Fruit fly (Drosophila melanogaster) whole organism, wandering third instar larva: ENCODE measurements around the gene CycH.

ENCODE experiments used
- Abd-B ChIP-seq: fragments of >200 bp; optimal IDR thresholded peaks from 2 replicates; lab custom pipeline; 2017; ENCODE audit warnings: missing biosample characterization, missing genetic modification characterization
- CG32264 ChIP-seq: fragments of 200-800 bp; sonication (Bioruptor generic); optimal IDR thresholded peaks from 2 replicates; lab custom pipeline; 2016; ENCODE audit warnings: missing biosample characterization, missing genetic modification characterization
- CG9705 ChIP-seq: fragments of 200-800 bp; sonication (Bioruptor generic); optimal IDR thresholded peaks from 2 replicates; lab custom pipeline; 2018; ENCODE audit warnings: missing biosample characterization, mild to moderate bottlenecking, missing genetic modification characterization
- CrebA ChIP-seq: fragments of 200-800 bp; sonication (Bioruptor generic); optimal IDR thresholded peaks from 2 replicates; lab custom pipeline; 2016; ENCODE audit warnings: missing biosample characterization, mild to moderate bottlenecking, missing genetic modification characterization, borderline replicate concordance
- Dfd ChIP-seq: fragments of >200 bp; optimal IDR thresholded peaks from 2 replicates; lab custom pipeline; 2017; ENCODE audit warnings: missing biosample characterization, missing genetic modification characterization
- HLH106 ChIP-seq: fragments of 200-800 bp; optimal IDR thresholded peaks from 3 replicates; lab custom pipeline; 2019; ENCODE audit warnings: missing biosample characterization, mild to moderate bottlenecking, missing genetic modification characterization, moderate library complexity
- Hnf4 ChIP-seq: fragments of 200-800 bp; sonication (Bioruptor generic); optimal IDR thresholded peaks from 2 replicates; lab custom pipeline; 2016; ENCODE audit warnings: missing biosample characterization, mild to moderate bottlenecking, missing genetic modification characterization
- Hr78 ChIP-seq: fragments of >200 bp; optimal IDR thresholded peaks from 2 replicates; lab custom pipeline; 2017; ENCODE audit warnings: missing biosample characterization, missing genetic modification characterization
- Hr83 ChIP-seq: fragments of 200-300 bp; sonication (Bioruptor generic); optimal IDR thresholded peaks from 2 replicates; lab custom pipeline; 2016; ENCODE audit warnings: missing biosample characterization, mild to moderate bottlenecking, missing genetic modification characterization, moderate library complexity; ENCODE audit not compliant: poor library complexity, severe bottlenecking
- Jra ChIP-seq: sonication (Bioruptor generic); optimal IDR thresholded peaks from 2 replicates; lab custom pipeline; 2016; ENCODE audit warnings: missing biosample characterization, missing genetic modification characterization
- Mio ChIP-seq: sonication (Bioruptor generic); optimal IDR thresholded peaks from 2 replicates; lab custom pipeline; 2016; ENCODE audit warnings: missing biosample characterization, missing genetic modification characterization
- Myc ChIP-seq: fragments of >200 bp; optimal IDR thresholded peaks from 2 replicates; lab custom pipeline; 2017
- N ChIP-seq: fragments of >200 bp; optimal IDR thresholded peaks from 2 replicates; lab custom pipeline; 2018; ENCODE audit warnings: missing biosample characterization, missing external identifiers, missing genetic modification characterization
- OdsH ChIP-seq: fragments of 200-800 bp; sonication (Bioruptor generic); optimal IDR thresholded peaks from 2 replicates; lab custom pipeline; 2016; ENCODE audit warnings: missing biosample characterization, mild to moderate bottlenecking, missing genetic modification characterization
- Rel ChIP-seq, 2 experiments: fragments of 200-800 bp; sonication (Bioruptor generic) in 1 of 2; optimal IDR thresholded peaks; 2 replicates in 1 of 2; 3 replicates in 1 of 2; lab custom pipeline; 2016 to 2019; ENCODE audit warnings: mild to moderate bottlenecking in 2 of 2, missing biosample characterization in 2 of 2, missing genetic modification characterization in 2 of 2, moderate library complexity in 1 of 2
- Sp1 ChIP-seq: fragments of 200-800 bp; sonication (Bioruptor generic); optimal IDR thresholded peaks from 3 replicates; lab custom pipeline; 2019; ENCODE audit warnings: missing biosample characterization, mild to moderate bottlenecking, missing genetic modification characterization, moderate library complexity
- br ChIP-seq: fragments of 200-800 bp; sonication (Bioruptor generic); optimal IDR thresholded peaks from 2 replicates; lab custom pipeline; 2016; ENCODE audit warnings: missing biosample characterization, missing genetic modification characterization
- brk ChIP-seq: fragments of 200-800 bp; sonication (Bioruptor generic); optimal IDR thresholded peaks from 2 replicates; lab custom pipeline; 2016; ENCODE audit warnings: missing biosample characterization, mild to moderate bottlenecking, missing genetic modification characterization
- dmrt93B ChIP-seq: fragments of 200-800 bp; sonication (Bioruptor generic); optimal IDR thresholded peaks from 2 replicates; lab custom pipeline; 2018; ENCODE audit warnings: missing biosample characterization, mild to moderate bottlenecking, missing genetic modification characterization
- ey ChIP-seq: fragments of 200-800 bp; sonication (Bioruptor generic); optimal IDR thresholded peaks from 2 replicates; lab custom pipeline; 2016; ENCODE audit warnings: missing biosample characterization, missing genetic modification characterization
- foxo ChIP-seq, 2 experiments: fragments of 200-800 bp; sonication (Bioruptor generic); optimal IDR thresholded peaks; 2 replicates in 1 of 2; 3 replicates in 1 of 2; lab custom pipeline; 2016 to 2017; ENCODE audit warnings: missing biosample characterization in 2 of 2, missing genetic modification characterization in 2 of 2
- fru ChIP-seq: fragments of 200-800 bp; sonication (Bioruptor generic); optimal IDR thresholded peaks from 3 replicates; lab custom pipeline; 2016; ENCODE audit warnings: missing biosample characterization, mild to moderate bottlenecking, missing genetic modification characterization
- h ChIP-seq: fragments of 200-800 bp; sonication (Bioruptor generic); optimal IDR thresholded peaks from 3 replicates; lab custom pipeline; 2016; ENCODE audit warnings: missing biosample characterization, mild to moderate bottlenecking, missing genetic modification characterization
- jim ChIP-seq: fragments of 175-275, 200-325 bp; sonication (Bioruptor generic); optimal IDR thresholded peaks from 2 replicates; lab custom pipeline; 2016; ENCODE audit warnings: missing biosample characterization, mild to moderate bottlenecking, missing genetic modification characterization
- lola ChIP-seq: fragments of >200 bp; optimal IDR thresholded peaks from 2 replicates; lab custom pipeline; 2017; ENCODE audit warnings: missing biosample characterization, missing genetic modification characterization
- psq ChIP-seq: fragments of 200-800 bp; sonication (Bioruptor generic); optimal IDR thresholded peaks from 3 replicates; lab custom pipeline; 2017; ENCODE audit warnings: missing biosample characterization, mild to moderate bottlenecking, missing genetic modification characterization, moderate library complexity
- rgr ChIP-seq: fragments of 200-800 bp; sonication (Bioruptor generic); optimal IDR thresholded peaks from 3 replicates; lab custom pipeline; 2016; ENCODE audit warnings: missing biosample characterization, mild to moderate bottlenecking, missing genetic modification characterization
- sv ChIP-seq: fragments of 200-800 bp; sonication (Bioruptor generic); optimal IDR thresholded peaks from 3 replicates; lab custom pipeline; 2016; ENCODE audit warnings: missing biosample characterization, missing genetic modification characterization
- tai ChIP-seq: sonication (Bioruptor generic); optimal IDR thresholded peaks from 2 replicates; lab custom pipeline; 2016; ENCODE audit warnings: missing biosample characterization, missing genetic modification characterization
- usp ChIP-seq: fragments of >200 bp; optimal IDR thresholded peaks from 2 replicates; lab custom pipeline; 2017; ENCODE audit warnings: missing biosample characterization, missing genetic modification characterization
- woc ChIP-seq: sonication (Bioruptor generic); optimal IDR thresholded peaks from 2 replicates; lab custom pipeline; 2016; ENCODE audit warnings: missing biosample characterization, mild to moderate bottlenecking, missing genetic modification characterization

CycH gene

dm6 chr3L:21828177-21828589 is 6.4 kb downstream of the CycH start, which contains the start of gene CG32448:
CG32448 (minus strand) TSS chr3L:21828480.
- peak; percentile 10 for TF ChIP-seq Sp1
- no peak for TF ChIP-seq brk
- peak; percentile 76 for TF ChIP-seq woc (GFP tag; lab: Kevin White, UChicago)
- peak; percentile 52 for TF ChIP-seq h (GFP tag; lab: Kevin White, UChicago)
- no peak for TF ChIP-seq Rel (GFP tag; optimal IDR thresholded peaks at IDR 0.05; lab: Kevin White, UChicago)
- peak; percentile 54 for TF ChIP-seq Rel (tag; optimal IDR thresholded peaks at IDR 0.05; lab: Kevin White, UChicago)
- peak in 1 of 2 experiments; percentile 72 for TF ChIP-seq foxo (GFP tag; optimal IDR thresholded peaks at IDR 0.05; lab: Kevin White, UChicago)
- TF ChIP-seq tai (GFP tag; lab: Kevin White, UChicago) = no peak
- peak; percentile 57 for TF ChIP-seq fru (GFP tag; lab: Kevin White, UChicago)
- TF ChIP-seq Jra (GFP tag; lab: Kevin White, UChicago) = no peak
- peak; percentile 18 for TF ChIP-seq OdsH (GFP tag; lab: Kevin White, UChicago)
- peak; percentile 67 for TF ChIP-seq rgr (GFP tag; lab: Kevin White, UChicago)
- TF ChIP-seq br (GFP tag; lab: Kevin White, UChicago) = peak; percentile 17
- no peak for TF ChIP-seq Mio
- TF ChIP-seq sv = peak; percentile 28
- TF ChIP-seq CG9705 = peak; percentile 27
- no peak for TF ChIP-seq Abd-B (GFP tag; lab: Kevin White, UChicago)
- peak; percentile 44 for TF ChIP-seq Hr83 (GFP tag; lab: Kevin White, UChicago)
- peak; percentile 25 for TF ChIP-seq psq
- TF ChIP-seq HLH106 (tag; lab: Kevin White, UChicago) = peak; percentile 58
- TF ChIP-seq CrebA (GFP tag; lab: Kevin White, UChicago) = no peak
- TF ChIP-seq ey (GFP tag; lab: Kevin White, UChicago) = peak; percentile 75

DNA sequence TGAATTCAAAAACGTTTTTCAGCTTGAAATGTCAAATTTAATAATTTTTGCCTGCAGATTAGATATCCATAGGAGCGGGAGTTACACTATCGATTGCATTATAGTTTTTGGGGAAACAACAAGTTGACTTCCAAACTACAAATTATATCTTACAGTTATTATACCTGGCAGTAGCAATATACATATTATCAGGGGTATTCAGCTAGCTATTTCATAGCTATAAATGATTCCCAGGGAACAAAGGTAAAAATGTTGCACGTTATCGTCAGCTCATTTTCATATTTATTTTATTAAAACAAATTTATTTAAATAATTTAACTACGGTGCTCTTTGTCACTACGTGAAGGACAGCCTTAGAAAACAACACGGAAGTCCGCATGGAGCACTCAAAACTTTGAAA is 8.3 kb downstream of the CycH start:
- no peak for TF ChIP-seq brk
- no peak for TF ChIP-seq tai (GFP tag; lab: Kevin White, UChicago)
- TF ChIP-seq dmrt93B = no peak
- TF ChIP-seq Hr78 = no peak
- TF ChIP-seq Dfd = no peak
- no peak for TF ChIP-seq woc (GFP tag; lab: Kevin White, UChicago)
- TF ChIP-seq CG9705 = no peak
- no peak for TF ChIP-seq N
- no peak for TF ChIP-seq lola
- no peak for TF ChIP-seq sv
- no peak for TF ChIP-seq Mio

- TF ChIP-seq CG32264 (GFP tag; lab: Kevin White, UChicago) = no peak
- no peak for TF ChIP-seq Rel (GFP tag; optimal IDR thresholded peaks at IDR 0.05; lab: Kevin White, UChicago)
- TF ChIP-seq Rel (tag; optimal IDR thresholded peaks at IDR 0.05; lab: Kevin White, UChicago) = peak; percentile 64
- no peak for TF ChIP-seq Dfd
- peak; percentile 57 for TF ChIP-seq sv
- no peak for TF ChIP-seq lola
- TF ChIP-seq Hr83 (GFP tag; lab: Kevin White, UChicago) = peak; percentile 90
- TF ChIP-seq N = peak; percentile 26
- peak; percentile 53 for TF ChIP-seq br (GFP tag; lab: Kevin White, UChicago)
- TF ChIP-seq ey (GFP tag; lab: Kevin White, UChicago) = peak; percentile 62
- peak; percentile 63 for TF ChIP-seq OdsH (GFP tag; lab: Kevin White, UChicago)
- peak; percentile 38 for TF ChIP-seq jim (GFP tag; lab: Kevin White, UChicago)
- TF ChIP-seq psq = peak; percentile 64
- peak; percentile 67 for TF ChIP-seq h (GFP tag; lab: Kevin White, UChicago)
- peak; percentile 52 for TF ChIP-seq Sp1
- TF ChIP-seq foxo (GFP tag; optimal IDR thresholded peaks at IDR 0.05; lab: Kevin White, UChicago) = peak in 1 of 2 experiments; percentile 80
- peak; percentile 70 for TF ChIP-seq HLH106 (tag; lab: Kevin White, UChicago)
- no peak for TF ChIP-seq usp
- TF ChIP-seq CG9705 = peak; percentile 40
- TF ChIP-seq rgr (GFP tag; lab: Kevin White, UChicago) = peak; percentile 82
- peak; percentile 69 for TF ChIP-seq Myc (lab: Kevin White, UChicago)
Observed at dm6 chr3L:21832203-21833160, 10.7 kb downstream of the CycH start, which contains the start of the genes CG7148 and Nopp140. CG7148 (minus strand) TSS chr3L:21832253. Nopp140 (plus strand) TSS chr3L:21832774.

DNA sequence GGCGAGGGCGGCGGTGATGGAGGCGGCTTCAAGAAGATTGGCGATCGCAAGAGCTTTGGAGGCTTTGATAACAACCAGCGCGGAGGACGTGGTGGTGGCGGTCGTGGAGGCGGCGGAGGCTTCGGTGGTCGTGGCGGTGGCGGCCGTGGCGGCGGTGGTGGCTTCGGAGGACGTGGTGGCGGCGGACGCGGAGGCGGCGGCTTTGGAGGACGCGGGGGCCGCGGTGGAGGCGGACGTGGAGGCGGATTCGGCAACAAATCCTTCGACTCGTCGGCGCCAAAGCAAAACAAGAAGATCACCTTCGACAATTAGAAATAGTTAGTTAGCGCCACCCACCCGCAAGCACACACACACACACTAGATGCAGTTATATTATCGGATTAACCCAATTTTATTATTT is 13.8 kb downstream of the CycH start:
- no peak for TF ChIP-seq ey (GFP tag; lab: Kevin White, UChicago)
- TF ChIP-seq Sp1 = no peak
- no peak for TF ChIP-seq psq
- no peak for TF ChIP-seq Hnf4 (GFP tag; lab: Kevin White, UChicago)
- no peak for TF ChIP-seq usp
- TF ChIP-seq fru (GFP tag; lab: Kevin White, UChicago) = no peak
- TF ChIP-seq CG9705 = no peak
- TF ChIP-seq Dfd = peak; percentile 43
- no peak for TF ChIP-seq lola
